Fruit fly (Drosophila melanogaster) whole organism, embryonic: Measurements from ENCODE around the gene RpL18.

Source experiments
- Abd-B ChIP-seq: fragments of 200-800 bp; sonication (Bioruptor generic); optimal IDR thresholded peaks from 2 replicates; lab custom pipeline; 2018; ENCODE audit warnings: missing biosample characterization, mild to moderate bottlenecking, missing genetic modification characterization, moderate library complexity
- BtbVII ChIP-seq: fragments of 200-800 bp; sonication (Bioruptor generic); optimal IDR thresholded peaks from 3 replicates; lab custom pipeline; 2017; ENCODE audit warnings: missing biosample characterization, mild to moderate bottlenecking, missing genetic modification characterization
- CG11456 ChIP-seq: fragments of 200-800 bp; sonication (Bioruptor generic); IDR thresholded peaks from 3 replicates; pipeline ENCODE4 v1.3.6; 2022; ENCODE audit warnings: missing biosample characterization, missing genetic modification characterization
- CG12219 ChIP-seq: fragments of 200-800 bp; sonication (Bioruptor generic); optimal IDR thresholded peaks from 3 replicates; lab custom pipeline; 2018; ENCODE audit warnings: missing biosample characterization, mild to moderate bottlenecking, missing genetic modification characterization
- CG14441 ChIP-seq: fragments of 200-800 bp; sonication (Bioruptor generic); IDR thresholded peaks from 2 replicates; pipeline ENCODE4 v1.3.6; 2022; ENCODE audit warnings: missing biosample characterization, missing genetic modification characterization
- CG17359 ChIP-seq: fragments of 200-800 bp; sonication (Bioruptor generic); optimal IDR thresholded peaks from 3 replicates; lab custom pipeline; 2018; ENCODE audit warnings: missing biosample characterization, mild to moderate bottlenecking, missing genetic modification characterization, moderate library complexity
- CG18011 ChIP-seq: fragments of 200-800 bp; sonication (Bioruptor generic); optimal IDR thresholded peaks from 2 replicates; lab custom pipeline; 2017; ENCODE audit warnings: missing biosample characterization, missing genetic modification characterization, mild to moderate bottlenecking, moderate library complexity, missing genotype
- CG18262 ChIP-seq: fragments of 200-800 bp; optimal IDR thresholded peaks from 3 replicates; lab custom pipeline; 2019; ENCODE audit warnings: missing biosample characterization, mild to moderate bottlenecking, missing genetic modification characterization, moderate library complexity
- CG18619 ChIP-seq: fragments of 200-800 bp; sonication (Bioruptor generic); optimal IDR thresholded peaks from 3 replicates; lab custom pipeline; 2017; ENCODE audit warnings: missing biosample characterization, mild to moderate bottlenecking, missing genetic modification characterization
- CG3065 ChIP-seq: fragments of 200-800 bp; sonication (Bioruptor generic); optimal IDR thresholded peaks from 2 replicates; lab custom pipeline; 2016; ENCODE audit warnings: missing biosample characterization, missing genetic modification characterization
- CG31224 ChIP-seq: fragments of 200-800 bp; sonication (Bioruptor generic); IDR thresholded peaks from 2 replicates; pipeline ENCODE4 v1.3.6; 2022; ENCODE audit warnings: missing biosample characterization, missing genetic modification characterization
- CG31388 ChIP-seq: fragments of 200-800 bp; sonication (Bioruptor generic); optimal IDR thresholded peaks from 2 replicates; lab custom pipeline; 2016; ENCODE audit warnings: missing biosample characterization, missing genetic modification characterization
- CG31441 ChIP-seq: fragments of 200-800 bp; sonication (Bioruptor generic); IDR thresholded peaks from 2 replicates; pipeline ENCODE4 v1.3.6; 2022; ENCODE audit warnings: missing biosample characterization, missing genetic modification characterization
- CG6791 ChIP-seq: fragments of 200-800 bp; sonication (Bioruptor generic); IDR thresholded peaks from 3 replicates; pipeline ENCODE4 v1.3.6; 2022; ENCODE audit warnings: missing biosample characterization, missing genetic modification characterization; ENCODE audit not compliant: partially characterized antibody
- CG7372 ChIP-seq: fragments of 200-800 bp; sonication (Bioruptor generic); IDR thresholded peaks from 2 replicates; pipeline ENCODE4 v1.3.6; 2022; ENCODE audit warnings: missing biosample characterization, missing genetic modification characterization
- CG8765 ChIP-seq: fragments of 200-800 bp; sonication (Bioruptor generic); IDR thresholded peaks from 2 replicates; pipeline ENCODE4 v1.3.6; 2022; ENCODE audit warnings: missing biosample characterization, missing genetic modification characterization
- CG9437 ChIP-seq: fragments of 200-800 bp; sonication (Bioruptor generic); optimal IDR thresholded peaks from 2 replicates; lab custom pipeline; 2018; ENCODE audit warnings: missing biosample characterization, mild to moderate bottlenecking, missing genetic modification characterization
- CHES-1-like ChIP-seq: fragments of 200-800 bp; sonication (Bioruptor generic); optimal IDR thresholded peaks from 2 replicates; lab custom pipeline; 2016; ENCODE audit warnings: missing biosample characterization, missing genetic modification characterization
- Deaf1 ChIP-seq: fragments of 200-800 bp; optimal IDR thresholded peaks from 3 replicates; lab custom pipeline; 2019; ENCODE audit warnings: missing biosample characterization, mild to moderate bottlenecking, missing genetic modification characterization, moderate library complexity
- Dip3 ChIP-seq: fragments of 200-800 bp; sonication (Bioruptor generic); optimal IDR thresholded peaks from 3 replicates; lab custom pipeline; 2016; ENCODE audit warnings: missing biosample characterization, missing genetic modification characterization
- Dll ChIP-seq: fragments of 200-800 bp; sonication (Bioruptor generic); IDR thresholded peaks from 4 replicates; pipeline ENCODE4 v1.3.6; 2022; ENCODE audit warnings: missing biosample characterization, missing genetic modification characterization; ENCODE audit not compliant: partially characterized antibody
- Fer3 ChIP-seq: fragments of 200-800 bp; sonication (Bioruptor generic); optimal IDR thresholded peaks from 2 replicates; lab custom pipeline; 2018; ENCODE audit warnings: missing biosample characterization, mild to moderate bottlenecking, missing genetic modification characterization, moderate library complexity
- Hr39 ChIP-seq: fragments of >200 bp; optimal IDR thresholded peaks from 2 replicates; lab custom pipeline; 2017
- Med ChIP-seq: fragments of 200-800 bp; sonication (Bioruptor generic); peaks from one replicate; lab custom pipeline; 2016; ENCODE audit warnings: missing biosample characterization, missing genetic modification characterization, mild to moderate bottlenecking, inconsistent platforms, moderate library complexity
- Mrtf ChIP-seq: fragments of 200-800 bp; sonication (Bioruptor generic); IDR thresholded peaks from 3 replicates; pipeline ENCODE4 v1.3.6; 2022; ENCODE audit warnings: missing biosample characterization, missing genetic modification characterization
- Neu2 ChIP-seq: fragments of 200-800 bp; sonication (Bioruptor generic); optimal IDR thresholded peaks from 3 replicates; lab custom pipeline; 2016; ENCODE audit warnings: missing biosample characterization, missing genetic modification characterization, borderline replicate concordance
- Rfx ChIP-seq: fragments of 200-800 bp; sonication (Bioruptor generic); IDR thresholded peaks from 2 replicates; pipeline ENCODE4 v1.3.6; 2022; ENCODE audit warnings: missing biosample characterization, missing genetic modification characterization
- Taf1 ChIP-seq: fragments of 200-800 bp; sonication (Bioruptor generic); IDR thresholded peaks from 2 replicates; pipeline ENCODE4 v1.3.6; 2022; ENCODE audit warnings: missing biosample characterization, missing genetic modification characterization
- ato ChIP-seq: fragments of 200-800 bp; sonication (Bioruptor generic); IDR thresholded peaks from 2 replicates; pipeline ENCODE4 v1.3.6; 2022; ENCODE audit warnings: missing biosample characterization, missing genetic modification characterization; ENCODE audit not compliant: partially characterized antibody
- cato ChIP-seq: fragments of 200-800 bp; sonication (Bioruptor generic); optimal IDR thresholded peaks from 2 replicates; lab custom pipeline; 2016; ENCODE audit warnings: missing biosample characterization, missing genetic modification characterization, borderline replicate concordance
- chinmo ChIP-seq: fragments of 200-800 bp; sonication (Bioruptor generic); IDR thresholded peaks from 4 replicates; pipeline ENCODE4 v1.3.6; 2022; ENCODE audit warnings: missing biosample characterization, missing genetic modification characterization; ENCODE audit not compliant: partially characterized antibody
- ci ChIP-seq: fragments of 200-800 bp; sonication (Bioruptor generic); IDR thresholded peaks from 3 replicates; pipeline ENCODE4 v1.3.6; 2022; ENCODE audit warnings: missing biosample characterization, missing genetic modification characterization
- crol ChIP-seq: fragments of 200-800 bp; sonication (Bioruptor generic); IDR thresholded peaks from 2 replicates; pipeline ENCODE4 v1.3.6; 2022; ENCODE audit warnings: missing biosample characterization, missing genetic modification characterization
- dmrt99B ChIP-seq: fragments of 200-800 bp; sonication (Bioruptor generic); optimal IDR thresholded peaks from 2 replicates; lab custom pipeline; 2018; ENCODE audit warnings: missing biosample characterization, mild to moderate bottlenecking, missing genetic modification characterization, moderate library complexity
- gem ChIP-seq: fragments of 200-800 bp; sonication (Bioruptor generic); optimal IDR thresholded peaks from 2 replicates; lab custom pipeline; 2019; ENCODE audit warnings: missing biosample characterization, mild to moderate bottlenecking, missing genetic modification characterization, moderate library complexity
- hkb ChIP-seq, 2 experiments: fragments of 200-800 bp in 1 of 2; fragments of >200 bp in 1 of 2; sonication (Bioruptor generic) in 1 of 2; IDR thresholded peaks in 1 of 2; optimal IDR thresholded peaks in 1 of 2; 2 replicates each; pipeline versions ENCODE4 v1.3.6 to Lab custom; 2017 to 2022; ENCODE audit warnings: missing biosample characterization in 1 of 2, missing genetic modification characterization in 1 of 2
- kni ChIP-seq: fragments of 200-800 bp; sonication (Bioruptor generic); optimal IDR thresholded peaks from 3 replicates; lab custom pipeline; 2017; ENCODE audit warnings: mild to moderate bottlenecking, missing biosample characterization, missing genetic modification reagents, missing genetic modification characterization
- oc ChIP-seq: fragments of 200-800 bp; sonication (Bioruptor generic); optimal IDR thresholded peaks from 2 replicates; lab custom pipeline; 2018; ENCODE audit warnings: missing biosample characterization, mild to moderate bottlenecking, missing genetic modification characterization, moderate library complexity
- pho ChIP-seq: fragments of 200-800 bp; sonication (Bioruptor generic); optimal IDR thresholded peaks from 2 replicates; lab custom pipeline; 2016; ENCODE audit warnings: missing biosample characterization, missing genetic modification characterization
- repo ChIP-seq: fragments of 200-800 bp; sonication (Bioruptor generic); optimal IDR thresholded peaks from 2 replicates; lab custom pipeline; 2016; ENCODE audit warnings: missing biosample characterization, missing genetic modification characterization
- rib ChIP-seq: fragments of 200-800 bp; sonication (Bioruptor generic); IDR thresholded peaks from 2 replicates; pipeline ENCODE4 v1.3.6; 2022; ENCODE audit warnings: missing biosample characterization, missing genetic modification characterization
- ro ChIP-seq: fragments of 200-800 bp; sonication (Bioruptor generic); IDR thresholded peaks from 2 replicates; pipeline ENCODE4 v1.3.6; 2022; ENCODE audit warnings: missing biosample characterization, missing genetic modification characterization
- sd ChIP-seq: fragments of 200-800 bp; sonication (Bioruptor generic); optimal IDR thresholded peaks from 3 replicates; lab custom pipeline; 2018; ENCODE audit warnings: missing biosample characterization, mild to moderate bottlenecking, missing genetic modification characterization, moderate library complexity
- ttk ChIP-seq: fragments of 200-800 bp; sonication (Bioruptor generic); IDR thresholded peaks from 2 replicates; pipeline ENCODE4 v2.1.2; 2022; ENCODE audit warnings: missing biosample characterization, missing genetic modification characterization

The RpL18 gene

DNA sequence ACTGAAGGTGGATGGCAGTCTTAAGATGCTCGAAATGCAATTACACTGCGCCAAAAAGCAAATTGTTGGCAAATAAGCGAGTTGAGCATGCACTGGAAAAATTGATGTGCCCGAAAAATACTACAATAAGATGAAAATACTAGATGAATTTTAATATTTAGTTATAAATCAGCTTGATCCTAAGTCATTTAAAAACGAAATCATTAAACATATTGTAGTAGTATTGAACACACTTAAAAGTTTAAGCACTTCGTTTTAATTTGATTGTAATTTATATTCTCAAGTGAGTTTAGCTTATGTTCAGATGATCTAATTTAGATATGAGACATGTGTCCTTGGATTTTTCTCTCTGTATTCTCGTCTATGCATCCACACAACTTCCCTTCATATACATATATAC, 21.3 kb upstream of the RpL18 start (continued):
- TF ChIP-seq ato (GFP tag; lab: Robert Waterston, UW) (no peak), Taf1 (GFP tag; lab: Robert Waterston, UW) (no peak), Deaf1 (no peak), Rfx (GFP tag; lab: Robert Waterston, UW) (no peak), CG12219 (GFP tag; lab: Kevin White, UChicago) (no peak), rib (GFP tag; lab: Robert Waterston, UW) (no peak), BtbVII (GFP tag; lab: Kevin White, UChicago) (no peak), CG8765 (no peak), cato (GFP tag; lab: Kevin White, UChicago) (no peak), Neu2 (GFP tag; lab: Kevin White, UChicago) (no peak), oc (tag; lab: Kevin White, UChicago) (no peak), CG3065 (no peak), CG18011 (GFP tag; lab: Kevin White, UChicago) (no peak), repo (no peak), CG14441 (no peak; the same call in 1 of the 2 replicates), Fer3 (tag; lab: Kevin White, UChicago) (no peak), hkb (optimal IDR thresholded peaks at IDR 0.05; lab: Kevin White, UChicago) (no peak), hkb (GFP tag; IDR thresholded peaks at IDR 0.05; lab: Robert Waterston, UW) (no peak; the same call in 1 of the 2 replicates), ttk (GFP tag; lab: Robert Waterston, UW) (peak; percentile 38; the same call in 1 of the 2 replicates), CG17359 (tag; lab: Kevin White, UChicago) (peak; percentile 56), Dip3 (GFP tag; lab: Kevin White, UChicago) (no peak), CHES-1-like (GFP tag; lab: Kevin White, UChicago) (no peak), CG18262 (tag; lab: Kevin White, UChicago) (peak; percentile 46), CG31388 (no peak), Dll (GFP tag; lab: Robert Waterston, UW) (no peak), CG7372 (GFP tag; lab: Robert Waterston, UW) (no peak), dmrt99B (tag; lab: Kevin White, UChicago) (peak; percentile 74), CG9437 (GFP tag; lab: Kevin White, UChicago) (no peak), Mrtf (no peak), CG31441 (GFP tag; lab: Robert Waterston, UW) (peak; percentile 72), gem (tag; lab: Kevin White, UChicago) (peak; percentile 48), CG18619 (GFP tag; lab: Kevin White, UChicago) (no peak)
- TF ChIP-seq, all 482 proteins: peak for 56

DNA sequence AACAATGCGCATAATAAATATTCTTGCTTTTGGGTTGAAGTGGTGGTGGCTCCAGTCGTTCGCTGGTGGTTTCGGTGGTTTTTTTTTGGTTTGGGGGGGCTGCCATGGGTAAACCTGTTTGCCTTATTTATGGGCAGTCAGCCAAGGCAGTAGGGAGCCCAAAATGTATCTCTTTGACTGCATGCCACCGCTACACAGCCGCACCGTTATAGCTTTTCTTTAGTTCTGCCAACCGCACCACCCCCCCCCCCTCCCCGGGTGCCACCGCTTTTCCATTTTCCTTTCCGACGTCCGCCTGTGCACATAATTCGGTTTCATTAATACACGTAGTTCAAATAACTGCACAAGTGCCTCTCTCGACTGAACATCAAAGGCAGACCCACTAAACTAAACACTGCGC, 17.1 kb upstream of the RpL18 start:
- TF ChIP-seq crol (GFP tag; lab: Robert Waterston, UW) (peak; percentile 82), Abd-B (GFP tag; lab: Kevin White, UChicago) (peak; percentile 3), Dip3 (GFP tag; lab: Kevin White, UChicago) (no peak), CG11456 (GFP tag; lab: Robert Waterston, UW) (0 out of 3 replicates have a peak, but pooled peaks have one; percentile 53), ci (GFP tag; lab: Robert Waterston, UW) (0 out of 3 replicates have a peak, but pooled peaks have one; percentile 20), Hr39 (lab: Kevin White, UChicago) (peak; percentile 80), kni (GFP tag; lab: Kevin White, UChicago) (peak; percentile 49), ro (no peak), Med (peak; percentile 13), CG31224 (GFP tag; lab: Robert Waterston, UW) (peak; percentile 51), pho (GFP tag; lab: Kevin White, UChicago) (no peak), sd (peak; percentile 12), chinmo (0 out of 4 replicates have a peak, but pooled peaks have one; percentile 38), CG6791 (GFP tag; lab: Robert Waterston, UW) (0 out of 3 replicates have a peak, but pooled peaks have one; percentile 15)
- TF ChIP-seq, all 482 proteins: peak for 11
